Fruit fly (Drosophila melanogaster): ENCODE results near the gene CG34280.

CG34280 gene

DNA sequence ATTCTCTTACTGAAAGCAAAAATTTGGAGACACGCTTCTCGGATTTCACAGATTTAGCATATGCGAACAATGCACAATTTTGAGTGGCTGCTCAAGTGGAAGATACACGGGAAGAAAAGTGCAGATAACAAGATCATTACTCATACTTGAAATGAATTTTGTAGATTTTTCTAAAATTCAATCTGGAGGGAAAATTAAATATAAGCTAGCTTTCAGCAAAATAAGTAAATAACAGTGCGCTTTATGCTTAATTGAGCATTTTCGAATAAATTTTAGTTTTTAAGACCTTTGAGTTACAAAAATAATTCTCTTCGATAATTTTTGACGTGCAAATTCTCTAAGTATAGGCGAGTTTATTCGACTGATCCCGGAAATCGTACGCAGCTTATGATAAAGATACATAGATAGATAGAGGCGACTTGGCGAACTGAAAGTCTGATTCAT lies 2.8 kb downstream of the CG34280 start:
- TF ChIP-seq CG6792 (GFP tag; optimal IDR thresholded peaks at IDR 0.05) (peak; percentile 64), Hr4 (GFP tag; optimal IDR thresholded peaks at IDR 0.05) (peak; percentile 65), CG3032 (tag; optimal IDR thresholded peaks at IDR 0.05) (peak; percentile 39), Eip78C (GFP tag) (peak; percentile 96), Ets21C (GFP tag; optimal IDR thresholded peaks at IDR 0.05) (peak; percentile 49), CG8119 (GFP tag; IDR thresholded peaks at IDR 0.05) (peak; percentile 54; the same call in 1 of the 3 replicates), lz (GFP tag; optimal IDR thresholded peaks at IDR 0.05) (peak; percentile 63), achi (GFP tag; optimal IDR thresholded peaks at IDR 0.05) (peak; percentile 52), fd85E (GFP tag; optimal IDR thresholded peaks at IDR 0.05) (peak; percentile 20), Hr39 (GFP tag; optimal IDR thresholded peaks at IDR 0.05) (peak; percentile 50), CG6276 (GFP tag; optimal IDR thresholded peaks at IDR 0.05) (peak; percentile 67), CG4318 (GFP tag; optimal IDR thresholded peaks at IDR 0.05) (peak; percentile 31), OdsH (GFP tag; optimal IDR thresholded peaks at IDR 0.05) (peak; percentile 55), Ets96B (tag; optimal IDR thresholded peaks at IDR 0.05) (peak; percentile 75), pdm3 (GFP tag; optimal IDR thresholded peaks at IDR 0.05) (peak; percentile 59), CG9139 (GFP tag; optimal IDR thresholded peaks at IDR 0.05) (no peak), spab (GFP tag; optimal IDR thresholded peaks at IDR 0.05) (peak; percentile 64), CG3919 (GFP tag; optimal IDR thresholded peaks at IDR 0.05) (peak; percentile 83), CG6808 (GFP tag; optimal IDR thresholded peaks at IDR 0.05) (peak; percentile 58), Eip75B (GFP tag; optimal IDR thresholded peaks at IDR 0.05) (peak; percentile 77), CG32006 (GFP tag; optimal IDR thresholded peaks at IDR 0.05) (peak; percentile 69), Sox14 (GFP tag; optimal IDR thresholded peaks at IDR 0.05) (peak; percentile 39), Eip93F (GFP tag; optimal IDR thresholded peaks at IDR 0.05) (no peak), esn (GFP tag; optimal IDR thresholded peaks at IDR 0.05) (peak; percentile 72), CG10631 (GFP tag; optimal IDR thresholded peaks at IDR 0.05) (peak; percentile 63), svp (GFP tag) (peak; percentile 96), acj6 (GFP tag; optimal IDR thresholded peaks at IDR 0.05) (peak; percentile 47), CG31627 (GFP tag; optimal IDR thresholded peaks at IDR 0.05) (peak; percentile 49), vri (GFP tag; optimal IDR thresholded peaks at IDR 0.05) (no peak), dac (GFP tag; optimal IDR thresholded peaks at IDR 0.05) (peak; percentile 34), CG6854 (GFP tag; optimal IDR thresholded peaks at IDR 0.05) (peak; percentile 29), cyc (GFP tag; optimal IDR thresholded peaks at IDR 0.05) (peak; percentile 75), eg (GFP tag; IDR thresholded peaks at IDR 0.05) (0 out of 3 replicates have a peak, but pooled peaks have one; percentile 40), Lpt (GFP tag; optimal IDR thresholded peaks at IDR 0.05) (peak; percentile 70), net (GFP tag; optimal IDR thresholded peaks at IDR 0.05) (peak; percentile 52), Met (GFP tag; optimal IDR thresholded peaks at IDR 0.05) (peak; percentile 57), fd59A (GFP tag; optimal IDR thresholded peaks at IDR 0.05) (no peak), CG8319 (GFP tag; optimal IDR thresholded peaks at IDR 0.05) (no peak), CG1621 (tag; optimal IDR thresholded peaks at IDR 0.05) (peak; percentile 20), CG10669 (GFP tag; optimal IDR thresholded peaks at IDR 0.05) (peak; percentile 78), CG34406 (GFP tag; optimal IDR thresholded peaks at IDR 0.05) (peak; percentile 36), salr (GFP tag; optimal IDR thresholded peaks at IDR 0.05) (no peak), CG11762 (GFP tag; optimal IDR thresholded peaks at IDR 0.05; ENCODE audit: insufficient read depth) (peak; percentile 77), Gug (GFP tag; IDR thresholded peaks at IDR 0.05) (no peak), CG11294 (GFP tag; IDR thresholded peaks at IDR 0.05) (no peak; the same call in 1 of the 2 replicates), CG6163 (GFP tag; IDR thresholded peaks at IDR 0.05) (peak; percentile 75), Smox (GFP tag; optimal IDR thresholded peaks at IDR 0.05) (peak; percentile 39), CG16779 (tag; optimal IDR thresholded peaks at IDR 0.05) (peak; percentile 17), Blimp-1 (GFP tag; optimal IDR thresholded peaks at IDR 0.05) (peak; percentile 31), CG8632 (GFP tag; optimal IDR thresholded peaks at IDR 0.05) (peak; percentile 29), Hr38 (GFP tag; optimal IDR thresholded peaks at IDR 0.05) (no peak), Sox15 (GFP tag; optimal IDR thresholded peaks at IDR 0.05) (peak; percentile 19), CG11902 (GFP tag; optimal IDR thresholded peaks at IDR 0.05) (peak; percentile 73)

Data from whole organism, prepupa.